Fruit fly (Drosophila melanogaster) whole organism, embryonic: Measurements from ENCODE around the gene MsR2.

ENCODE experiments used
- Blimp-1 ChIP-seq: fragments of 200-800 bp; sonication (Bioruptor generic); optimal IDR thresholded peaks from 3 replicates; lab custom pipeline; 2018; ENCODE audit warnings: missing biosample characterization, missing genetic modification characterization, mild to moderate bottlenecking, moderate library complexity, missing genetic modification reagents
- Bteb2 ChIP-seq: fragments of 200-800 bp; sonication (Bioruptor generic); optimal IDR thresholded peaks from 2 replicates; lab custom pipeline; 2016; ENCODE audit warnings: missing biosample characterization, missing genetic modification characterization
- CG17359 ChIP-seq: fragments of 200-800 bp; sonication (Bioruptor generic); optimal IDR thresholded peaks from 3 replicates; lab custom pipeline; 2018; ENCODE audit warnings: missing biosample characterization, mild to moderate bottlenecking, missing genetic modification characterization, moderate library complexity
- CG30403 ChIP-seq: fragments of 200-800 bp; sonication (Bioruptor generic); optimal IDR thresholded peaks from 3 replicates; lab custom pipeline; 2016; ENCODE audit warnings: missing biosample characterization, missing genetic modification characterization
- ERR ChIP-seq: fragments of 200-800 bp; sonication (Bioruptor generic); optimal IDR thresholded peaks from 2 replicates; lab custom pipeline; 2016; ENCODE audit warnings: missing biosample characterization, missing genetic modification characterization
- Hsf ChIP-seq: fragments of 200-800 bp; sonication (Bioruptor generic); optimal IDR thresholded peaks from 3 replicates; lab custom pipeline; 2016; ENCODE audit warnings: missing biosample characterization, missing genetic modification characterization
- Lim3 ChIP-seq: fragments of 200-800 bp; sonication (Bioruptor generic); IDR thresholded peaks from 2 replicates; pipeline ENCODE4 v1.3.6; 2022; ENCODE audit warnings: missing biosample characterization, missing genetic modification characterization
- br ChIP-seq: fragments of >200 bp; optimal IDR thresholded peaks from 2 replicates; lab custom pipeline; 2017
- cg ChIP-seq: fragments of 200-800 bp; sonication (Bioruptor generic); optimal IDR thresholded peaks from 3 replicates; lab custom pipeline; 2019; ENCODE audit warnings: missing biosample characterization, mild to moderate bottlenecking, missing genetic modification characterization, moderate library complexity
- lilli ChIP-seq: fragments of 200-800 bp; sonication (Bioruptor generic); optimal IDR thresholded peaks from 3 replicates; lab custom pipeline; 2016; ENCODE audit warnings: missing biosample characterization, missing genetic modification characterization
- slp2 ChIP-seq: fragments of 200-800 bp; sonication (Bioruptor generic); optimal IDR thresholded peaks from 2 replicates; lab custom pipeline; 2016; ENCODE audit warnings: missing biosample characterization, missing genetic modification characterization

DNA sequence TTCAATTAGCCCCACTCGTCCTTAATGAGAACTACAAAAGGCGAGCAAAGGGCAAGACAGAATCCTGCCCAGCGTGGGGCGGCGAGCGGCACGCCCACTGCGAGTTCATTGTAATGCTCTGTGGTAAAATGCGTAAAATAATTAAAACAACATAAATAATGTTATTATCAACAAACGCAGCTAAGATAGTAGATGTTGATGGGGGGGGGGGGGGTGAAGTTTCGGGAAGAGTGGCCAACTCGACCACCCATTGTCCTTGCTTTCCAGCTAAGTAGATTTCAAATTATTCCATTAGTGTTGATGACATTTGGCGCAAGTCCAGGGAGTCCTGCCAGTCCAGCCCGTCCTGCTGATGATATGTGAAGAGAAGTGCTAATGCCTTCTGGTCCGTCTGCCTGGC lies 46.1 kb downstream of the MsR2 start:
- TF ChIP-seq lilli (GFP tag; lab: Kevin White, UChicago) (no peak), Bteb2 (no peak), CG17359 (no peak), slp2 (GFP tag; lab: Kevin White, UChicago) (no peak), Hsf (no peak), Lim3 (GFP tag; lab: Robert Waterston, UW) (no peak), ERR (GFP tag; lab: Kevin White, UChicago) (no peak), CG30403 (GFP tag; lab: Kevin White, UChicago) (no peak), cg (GFP tag; lab: Kevin White, UChicago) (no peak), Blimp-1 (GFP tag; lab: Kevin White, UChicago) (no peak), br (lab: Kevin White, UChicago) (no peak)
